Fruit fly (Drosophila melanogaster): ENCODE results near the gene Fadd.

The Fadd gene

dm6 chr3R:22049134-22049796 is 15.0 kb downstream of the Fadd start (continued):
- 0 out of 3 replicates have a peak, but pooled peaks have one; percentile 65 for TF ChIP-seq CG3726 (GFP tag; IDR thresholded peaks at IDR 0.05)
- TF ChIP-seq CG17359 (tag; optimal IDR thresholded peaks at IDR 0.05): peak; percentile 87
- TF ChIP-seq gcm (GFP tag; optimal IDR thresholded peaks at IDR 0.05): peak; percentile 81
- TF ChIP-seq jigr1 (GFP tag; IDR thresholded peaks at IDR 0.05): peak; percentile 44; the same call in 1 of the 3 replicates
- TF ChIP-seq CG17385 (GFP tag; optimal IDR thresholded peaks at IDR 0.05): peak; percentile 79
- 0 out of 2 replicates have a peak, but pooled peaks have one; percentile 28 for TF ChIP-seq toy (GFP tag; IDR thresholded peaks at IDR 0.05)
- TF ChIP-seq Atf-2 (GFP tag; optimal IDR thresholded peaks at IDR 0.05): peak; percentile 39
- TF ChIP-seq CG16779 (GFP tag; IDR thresholded peaks at IDR 0.05): peak; percentile 63; the same call in 1 of the 2 replicates
- peak; percentile 69 for TF ChIP-seq pho (GFP tag; optimal IDR thresholded peaks at IDR 0.05)
- TF ChIP-seq Dref (GFP tag; IDR thresholded peaks at IDR 0.05): no peak
- TF ChIP-seq CG12299 (tag; optimal IDR thresholded peaks at IDR 0.05): peak; percentile 62
- TF ChIP-seq CG10366 (GFP tag; IDR thresholded peaks at IDR 0.05): peak; percentile 84
- no peak for TF ChIP-seq kni (GFP tag; optimal IDR thresholded peaks at IDR 0.05)
- no peak for TF ChIP-seq unc-4 (GFP tag; IDR thresholded peaks at IDR 0.05; ENCODE audit: partially characterized antibody)
- peak; percentile 81 for TF ChIP-seq zfh1 (GFP tag; IDR thresholded peaks at IDR 0.05)
- peak; percentile 80 for TF ChIP-seq Meics (GFP tag; optimal IDR thresholded peaks at IDR 0.05)
- no peak for TF ChIP-seq nerfin-2 (GFP tag; IDR thresholded peaks at IDR 0.05; ENCODE audit: partially characterized antibody)
- TF ChIP-seq Opbp (GFP tag; IDR thresholded peaks at IDR 0.05; ENCODE audit: partially characterized antibody): peak; percentile 14; the same call in 1 of the 3 replicates
- peak; percentile 85 for TF ChIP-seq ATbp (GFP tag; optimal IDR thresholded peaks at IDR 0.05)
- peak; percentile 2 for TF ChIP-seq CG10565 (GFP tag; optimal IDR thresholded peaks at IDR 0.05)
- peak; percentile 83 for TF ChIP-seq CG2120 (GFP tag; optimal IDR thresholded peaks at IDR 0.05)
- peak; percentile 63 for TF ChIP-seq CG4820 (GFP tag; optimal IDR thresholded peaks at IDR 0.05)
- peak; percentile 67 for TF ChIP-seq sens-2 (GFP tag; IDR thresholded peaks at IDR 0.05)
- TF ChIP-seq disco-r (GFP tag; optimal IDR thresholded peaks at IDR 0.05): peak; percentile 66
- peak; percentile 13 for TF ChIP-seq CG10431 (GFP tag; optimal IDR thresholded peaks at IDR 0.05)
- TF ChIP-seq knrl (GFP tag; IDR thresholded peaks at IDR 0.05; ENCODE audit: partially characterized antibody): no peak
- peak; percentile 77 for TF ChIP-seq ind (GFP tag; optimal IDR thresholded peaks at IDR 0.05)
- TF ChIP-seq dmrt11E (tag; optimal IDR thresholded peaks at IDR 0.05): peak; percentile 72
- TF ChIP-seq mld (GFP tag; IDR thresholded peaks at IDR 0.05; ENCODE audit: partially characterized antibody): no peak
- no peak for TF ChIP-seq lbe (GFP tag; optimal IDR thresholded peaks at IDR 0.05)
- TF ChIP-seq Abd-B (GFP tag; optimal IDR thresholded peaks at IDR 0.05): peak; percentile 69
- TF ChIP-seq HLH3B (GFP tag; IDR thresholded peaks at IDR 0.05): peak; percentile 87
- TF ChIP-seq NFAT (GFP tag; IDR thresholded peaks at IDR 0.05): peak; percentile 37; the same call in 1 of the 2 replicates
- peak; percentile 51 for TF ChIP-seq CG31388 (GFP tag; optimal IDR thresholded peaks at IDR 0.05)
- peak; percentile 79 for TF ChIP-seq crol (GFP tag; IDR thresholded peaks at IDR 0.05)
- TF ChIP-seq luna (GFP tag; optimal IDR thresholded peaks at IDR 0.05): no peak
- TF ChIP-seq dimm (GFP tag; IDR thresholded peaks at IDR 0.05): no peak; the same call in 1 of the 2 replicates
- peak; percentile 74; the same call in 1 of the 2 replicates for TF ChIP-seq ara (GFP tag; IDR thresholded peaks at IDR 0.05)
- TF ChIP-seq CG3995 (GFP tag; optimal IDR thresholded peaks at IDR 0.05): no peak
- peak; percentile 55 for TF ChIP-seq CG18764 (GFP tag; optimal IDR thresholded peaks at IDR 0.05)
- peak; percentile 68 for TF ChIP-seq croc (GFP tag; conservative IDR thresholded peaks at IDR 0.05)
- peak; percentile 78 for TF ChIP-seq Asciz (GFP tag; optimal IDR thresholded peaks at IDR 0.05)
- no peak for TF ChIP-seq cg (GFP tag; optimal IDR thresholded peaks at IDR 0.05)
- no peak for TF ChIP-seq z (GFP tag; IDR thresholded peaks at IDR 0.05)
- TF ChIP-seq lab (GFP tag; optimal IDR thresholded peaks at IDR 0.05): peak; percentile 92
- TF ChIP-seq pnt (GFP tag; optimal IDR thresholded peaks at IDR 0.05): peak; percentile 72
- TF ChIP-seq CG9817 (tag; optimal IDR thresholded peaks at IDR 0.05): peak; percentile 77
- peak; percentile 80 for TF ChIP-seq sim (GFP tag; IDR thresholded peaks at IDR 0.05)
- TF ChIP-seq CG8089 (GFP tag; optimal IDR thresholded peaks at IDR 0.05): peak; percentile 53

All from whole organism, embryonic.